Worm (Caenorhabditis elegans) whole organism, L4/young adult: ENCODE results near the gene Y97E10AR.3.

ENCODE experiments used
- dao-5 ChIP-seq: sonication (generic microtip); optimal IDR thresholded peaks from 2 replicates; lab custom pipeline; 2016; ENCODE audit warnings: missing genotype, missing genetic modification characterization, moderate library complexity, missing compliant biosample characterization
- him-1 ChIP-seq: sonication (generic microtip); optimal IDR thresholded peaks from 2 replicates; lab custom pipeline; 2016; ENCODE audit warnings: missing genotype, missing genetic modification reagents, missing genetic modification characterization, missing compliant biosample characterization

ce11 chrV:8043664-8044063 is 36.4 kb upstream of the Y97E10AR.3 start:
- TF ChIP-seq him-1 (tag; lab: Kevin White, UChicago) (no peak), dao-5 (tag; lab: Kevin White, UChicago) (no peak)
